Fruit fly (Drosophila melanogaster): Measurements from ENCODE around the gene Septin1.

- TF ChIP-seq psq (optimal IDR thresholded peaks at IDR 0.05) (no peak), CG8478 (optimal IDR thresholded peaks at IDR 0.05) (peak; percentile 59), usp (GFP tag; optimal IDR thresholded peaks at IDR 0.05) (no peak), pan (optimal IDR thresholded peaks at IDR 0.05) (no peak), Dll (optimal IDR thresholded peaks at IDR 0.05) (no peak), EcR (GFP tag; optimal IDR thresholded peaks at IDR 0.05) (no peak)
These were observed 9.4 kb downstream of the Septin1 start for dm6 chrX:21367363-21368072.

All from whole organism.